Worm (Caenorhabditis elegans) whole organism, midembryonic: ENCODE results near the gene gmap-3.

Experiments used
- T22C8.4 ChIP-seq: fragments of 200-800 bp; sonication (Bioruptor generic); IDR thresholded peaks from 2 replicates; pipeline ENCODE4 v1.3.6; 2022; ENCODE audit warnings: missing genetic modification characterization, missing compliant biosample characterization
- cog-1 ChIP-seq: sonication (generic microtip); optimal IDR thresholded peaks from 2 replicates; lab custom pipeline; 2016; ENCODE audit warnings: missing genetic modification characterization, missing compliant biosample characterization
- flt-1 ChIP-seq: fragments of 200-800 bp; sonication (Bioruptor generic); IDR thresholded peaks from 2 replicates; pipeline ENCODE4 v1.3.6; 2022; ENCODE audit warnings: missing genetic modification characterization, missing compliant biosample characterization
- klf-2 ChIP-seq: fragments of 200-800 bp; sonication (Bioruptor generic); conservative IDR thresholded peaks from 2 replicates; pipeline ENCODE4 v1.3.6; 2022; ENCODE audit warnings: missing genetic modification reagents, missing genetic modification characterization, missing compliant biosample characterization
- med-1 ChIP-seq: sonication (generic microtip); optimal IDR thresholded peaks from 2 replicates; lab custom pipeline; 2017; ENCODE audit warnings: missing genetic modification characterization, mild to moderate bottlenecking, missing compliant biosample characterization, antibody characterized with exemption, missing genetic modification reagents; ENCODE audit not compliant: insufficient read depth
- ref-1 ChIP-seq: fragments of 200-800 bp; sonication (Bioruptor generic); conservative IDR thresholded peaks from 2 replicates; pipeline ENCODE4 v1.3.6; 2022; ENCODE audit warnings: missing genetic modification reagents, missing genetic modification characterization, missing compliant biosample characterization
- tab-1 ChIP-seq: fragments of 200-800 bp; sonication (Bioruptor generic); IDR thresholded peaks from 2 replicates; pipeline ENCODE4 v1.3.6; 2022; ENCODE audit warnings: missing genetic modification characterization, missing compliant biosample characterization
- ztf-23 ChIP-seq: fragments of 200-800 bp; sonication (Bioruptor generic); IDR thresholded peaks from 2 replicates; pipeline ENCODE4 v1.3.6; 2022; ENCODE audit warnings: missing genetic modification reagents, missing genetic modification characterization, missing compliant biosample characterization
- ztf-29 ChIP-seq: fragments of 200-800 bp; sonication (Bioruptor generic); IDR thresholded peaks from 2 replicates; pipeline ENCODE4 v1.3.6; 2022; ENCODE audit warnings: missing genetic modification reagents, missing genetic modification characterization, missing compliant biosample characterization

ce11 chrX:12929961-12930360 lies 10.8 kb downstream of the gmap-3 start, which contains the start of gene C34E7.3:
- no peak for TF ChIP-seq flt-1 (GFP tag; lab: Robert Waterston, UW)
- TF ChIP-seq cog-1: no peak
- TF ChIP-seq klf-2: no peak
- TF ChIP-seq ztf-23: no peak
- TF ChIP-seq ztf-29 (GFP tag; lab: Robert Waterston, UW): no peak
- TF ChIP-seq tab-1 (GFP tag; lab: Robert Waterston, UW): no peak
- TF ChIP-seq T22C8.4 (GFP tag; lab: Robert Waterston, UW): no peak
- no peak for TF ChIP-seq ref-1 (GFP tag; lab: Robert Waterston, UW)
- TF ChIP-seq med-1 (GFP tag; lab: Kevin White, UChicago): no peak
